Fruit fly (Drosophila melanogaster) whole organism, embryonic: ENCODE results near the gene CG42395.
A peak's percentile ranks its signal among the peaks of the same experiment; 100 is the strongest.

ENCODE experiments used
- Adf1 ChIP-seq: fragments of 200-800 bp; sonication (Bioruptor generic); IDR thresholded peaks from 2 replicates; pipeline ENCODE4 v1.3.6; 2022; ENCODE audit warnings: missing biosample characterization, missing genetic modification characterization
- CG11504 ChIP-seq: fragments of 200-800 bp; sonication (Bioruptor generic); optimal IDR thresholded peaks from 3 replicates; lab custom pipeline; 2019; ENCODE audit warnings: missing biosample characterization, mild to moderate bottlenecking, missing genetic modification characterization, moderate library complexity
- CG12236 ChIP-seq: fragments of 200-800 bp; sonication (Bioruptor generic); optimal IDR thresholded peaks from 2 replicates; lab custom pipeline; 2016; ENCODE audit warnings: missing biosample characterization, missing genetic modification characterization
- CG12299 ChIP-seq: fragments of 200-800 bp; sonication (Bioruptor generic); optimal IDR thresholded peaks from 2 replicates; lab custom pipeline; 2018; ENCODE audit warnings: missing biosample characterization, mild to moderate bottlenecking, missing genetic modification characterization
- CG12769 ChIP-seq: fragments of 200-800 bp; sonication (Bioruptor generic); optimal IDR thresholded peaks from 2 replicates; lab custom pipeline; 2019; ENCODE audit warnings: missing biosample characterization, mild to moderate bottlenecking, missing genetic modification characterization, moderate library complexity
- CG13296 ChIP-seq: fragments of 200-800 bp; sonication (Bioruptor generic); optimal IDR thresholded peaks from 3 replicates; lab custom pipeline; 2018; ENCODE audit warnings: missing biosample characterization, mild to moderate bottlenecking, missing genetic modification characterization
- CG14014 ChIP-seq: fragments of 200-800 bp; sonication (Bioruptor generic); IDR thresholded peaks from 2 replicates; pipeline ENCODE4 v1.3.6; 2022; ENCODE audit warnings: missing biosample characterization, missing genetic modification characterization
- CG1603 ChIP-seq: fragments of 200-800 bp; sonication (Bioruptor generic); optimal IDR thresholded peaks from 2 replicates; lab custom pipeline; 2019; ENCODE audit warnings: missing biosample characterization, mild to moderate bottlenecking, missing genetic modification characterization, moderate library complexity
- CG1647 ChIP-seq: fragments of 200-800 bp; sonication (Bioruptor generic); optimal IDR thresholded peaks from 3 replicates; lab custom pipeline; 2016; ENCODE audit warnings: missing biosample characterization, missing genetic modification characterization
- CG17359 ChIP-seq: fragments of 200-800 bp; sonication (Bioruptor generic); optimal IDR thresholded peaks from 3 replicates; lab custom pipeline; 2018; ENCODE audit warnings: missing biosample characterization, mild to moderate bottlenecking, missing genetic modification characterization, moderate library complexity
- CG2120 ChIP-seq: fragments of 200-800 bp; sonication (Bioruptor generic); optimal IDR thresholded peaks from 3 replicates; lab custom pipeline; 2016; ENCODE audit warnings: missing biosample characterization, missing genetic modification characterization
- CG2202 ChIP-seq: fragments of 200-800 bp; sonication (Bioruptor generic); optimal IDR thresholded peaks from 2 replicates; lab custom pipeline; 2018; ENCODE audit warnings: missing biosample characterization, mild to moderate bottlenecking, missing genetic modification characterization
- CG2678 ChIP-seq: fragments of 200-800 bp; sonication (Bioruptor generic); optimal IDR thresholded peaks from 3 replicates; lab custom pipeline; 2019; ENCODE audit warnings: missing biosample characterization, mild to moderate bottlenecking, missing genetic modification characterization, moderate library complexity
- CG6689 ChIP-seq: fragments of 200-800 bp; sonication (Bioruptor generic); IDR thresholded peaks from 2 replicates; pipeline ENCODE4 v1.3.6; 2022; ENCODE audit warnings: missing biosample characterization, missing genetic modification characterization
- CG7372 ChIP-seq: fragments of 200-800 bp; sonication (Bioruptor generic); IDR thresholded peaks from 2 replicates; pipeline ENCODE4 v1.3.6; 2022; ENCODE audit warnings: missing biosample characterization, missing genetic modification characterization
- CG7556 ChIP-seq: fragments of 200-800 bp; sonication (Bioruptor generic); optimal IDR thresholded peaks from 2 replicates; lab custom pipeline; 2017; ENCODE audit warnings: missing biosample characterization, mild to moderate bottlenecking, missing genetic modification characterization
- CG8944 ChIP-seq: fragments of 200-800 bp; sonication (Bioruptor generic); optimal IDR thresholded peaks from 3 replicates; lab custom pipeline; 2016; ENCODE audit warnings: missing biosample characterization, missing genetic modification characterization
- CG9215 ChIP-seq: fragments of 200-800 bp; sonication (Bioruptor generic); IDR thresholded peaks from 2 replicates; pipeline ENCODE4 v1.3.6; 2022; ENCODE audit warnings: missing biosample characterization, missing genetic modification characterization
- CHES-1-like ChIP-seq: fragments of 200-800 bp; sonication (Bioruptor generic); optimal IDR thresholded peaks from 2 replicates; lab custom pipeline; 2016; ENCODE audit warnings: missing biosample characterization, missing genetic modification characterization
- CTCF ChIP-seq: fragments of 200-800 bp; sonication (Bioruptor generic); optimal IDR thresholded peaks from 2 replicates; lab custom pipeline; 2017; ENCODE audit warnings: missing biosample characterization, mild to moderate bottlenecking, missing genetic modification characterization, moderate library complexity
- D19B ChIP-seq: fragments of 200-800 bp; sonication (Bioruptor generic); optimal IDR thresholded peaks from 2 replicates; lab custom pipeline; 2017; ENCODE audit warnings: missing biosample characterization, mild to moderate bottlenecking, missing genetic modification characterization
- Dbx ChIP-seq: fragments of 200-800 bp; sonication (Bioruptor generic); IDR thresholded peaks from 3 replicates; pipeline ENCODE4 v1.3.6; 2022; ENCODE audit warnings: missing biosample characterization, missing genetic modification characterization
- Ets65A ChIP-seq: fragments of 200-800 bp; sonication (Bioruptor generic); peaks from one replicate; lab custom pipeline; 2016; ENCODE audit warnings: missing biosample characterization, missing genetic modification characterization
- Hr51 ChIP-seq, 2 experiments: fragments of 200-800 bp; sonication (Bioruptor generic); optimal IDR thresholded peaks; 2 replicates in 1 of 2; 3 replicates in 1 of 2; lab custom pipeline; 2016 to 2018; ENCODE audit warnings: missing biosample characterization in 2 of 2, missing genetic modification characterization in 2 of 2, mild to moderate bottlenecking in 1 of 2, moderate library complexity in 1 of 2
- Hr78 ChIP-seq, 2 experiments: fragments of 200-800 bp in 1 of 2; fragments of >200 bp in 1 of 2; sonication (Bioruptor generic) in 1 of 2; optimal IDR thresholded peaks; 2 replicates each; lab custom pipeline; 2017 to 2019; ENCODE audit warnings: missing biosample characterization in 2 of 2, missing genetic modification characterization in 2 of 2, mild to moderate bottlenecking in 1 of 2, moderate library complexity in 1 of 2
- Meics ChIP-seq: fragments of 200-800 bp; sonication (Bioruptor generic); optimal IDR thresholded peaks from 2 replicates; lab custom pipeline; 2017; ENCODE audit warnings: missing biosample characterization, mild to moderate bottlenecking, missing genetic modification characterization
- Mrtf ChIP-seq: fragments of 200-800 bp; sonication (Bioruptor generic); IDR thresholded peaks from 3 replicates; pipeline ENCODE4 v1.3.6; 2022; ENCODE audit warnings: missing biosample characterization, missing genetic modification characterization
- Nf-YC ChIP-seq: fragments of 200-800 bp; optimal IDR thresholded peaks from 3 replicates; lab custom pipeline; 2019; ENCODE audit warnings: missing biosample characterization, mild to moderate bottlenecking, missing genetic modification characterization, moderate library complexity
- Oli ChIP-seq: fragments of 200-800 bp; sonication (Bioruptor generic); optimal IDR thresholded peaks from 2 replicates; lab custom pipeline; 2018; ENCODE audit warnings: missing biosample characterization, mild to moderate bottlenecking, missing genetic modification characterization, moderate library complexity
- TFAM ChIP-seq: fragments of 200-800 bp; sonication (Bioruptor generic); optimal IDR thresholded peaks from 2 replicates; lab custom pipeline; 2017; ENCODE audit warnings: missing biosample characterization, missing genetic modification characterization, inconsistent platforms
- Vsx1 ChIP-seq: fragments of 200-800 bp; sonication (Bioruptor generic); optimal IDR thresholded peaks from 2 replicates; lab custom pipeline; 2017; ENCODE audit warnings: missing biosample characterization, mild to moderate bottlenecking, missing genetic modification characterization, missing genetic modification reagents
- cas ChIP-seq: fragments of 200-800 bp; sonication (Bioruptor generic); IDR thresholded peaks from 2 replicates; pipeline ENCODE4 v1.3.6; 2022; ENCODE audit warnings: missing biosample characterization, missing genetic modification characterization
- gem ChIP-seq: fragments of 200-800 bp; sonication (Bioruptor generic); optimal IDR thresholded peaks from 2 replicates; lab custom pipeline; 2019; ENCODE audit warnings: missing biosample characterization, mild to moderate bottlenecking, missing genetic modification characterization, moderate library complexity
- ham ChIP-seq: fragments of 200-800 bp; sonication (Bioruptor generic); IDR thresholded peaks from 2 replicates; pipeline ENCODE4 v1.3.6; 2022; ENCODE audit warnings: missing biosample characterization, missing genetic modification characterization
- ind ChIP-seq: fragments of 200-800 bp; sonication (Bioruptor generic); optimal IDR thresholded peaks from 3 replicates; lab custom pipeline; 2016; ENCODE audit warnings: missing biosample characterization, missing genetic modification characterization
- lilli ChIP-seq: fragments of 200-800 bp; sonication (Bioruptor generic); optimal IDR thresholded peaks from 3 replicates; lab custom pipeline; 2016; ENCODE audit warnings: missing biosample characterization, missing genetic modification characterization
- lov ChIP-seq, 2 experiments: fragments of 200-800 bp in 1 of 2; fragments of >200 bp in 1 of 2; sonication (Bioruptor generic) in 1 of 2; IDR thresholded peaks in 1 of 2; optimal IDR thresholded peaks in 1 of 2; 2 replicates in 1 of 2; 3 replicates in 1 of 2; pipeline versions ENCODE4 v1.3.6 to Lab custom; 2017 to 2022; ENCODE audit warnings: missing biosample characterization in 1 of 2, missing genetic modification characterization in 1 of 2
- ranshi ChIP-seq: fragments of 200-800 bp; sonication (Bioruptor generic); IDR thresholded peaks from 2 replicates; pipeline ENCODE4 v1.3.6; 2022; ENCODE audit warnings: missing biosample characterization, missing genetic modification characterization
- sens ChIP-seq: fragments of 200-800 bp; sonication (Bioruptor generic); peaks from one replicate; lab custom pipeline; 2016; ENCODE audit warnings: missing biosample characterization, missing genetic modification characterization
- slbo ChIP-seq: fragments of 200-800 bp; sonication (Bioruptor generic); IDR thresholded peaks from 2 replicates; pipeline ENCODE4 v1.3.6; 2022; ENCODE audit warnings: missing biosample characterization, missing genetic modification characterization
- slou ChIP-seq: fragments of 200-800 bp; sonication (Bioruptor generic); optimal IDR thresholded peaks from 3 replicates; lab custom pipeline; 2016; ENCODE audit warnings: missing biosample characterization, missing genetic modification characterization
- sr ChIP-seq: fragments of 200-800 bp; sonication (Bioruptor generic); IDR thresholded peaks from 3 replicates; pipeline ENCODE4 v1.3.6; 2022; ENCODE audit warnings: missing biosample characterization, missing genetic modification characterization
- wor ChIP-seq: fragments of 200-800 bp; sonication (Bioruptor generic); IDR thresholded peaks from 2 replicates; pipeline ENCODE4 v1.3.6; 2022; ENCODE audit warnings: missing biosample characterization, missing genetic modification characterization

The CG42395 gene

dm6 chrX:9531869-9532268 lies 44.2 kb downstream of the CG42395 start (continued):
- no peak for TF ChIP-seq CG12236
- TF ChIP-seq CG14014 (GFP tag; lab: Robert Waterston, UW), result 0 out of 2 replicates have a peak, but pooled peaks have one; percentile 25
- TF ChIP-seq CG9215 (GFP tag; lab: Robert Waterston, UW), result no peak
- peak in 1 of 2 experiments; percentile 30 for TF ChIP-seq Hr51 (GFP tag; optimal IDR thresholded peaks at IDR 0.05; lab: Kevin White, UChicago)
- no peak for TF ChIP-seq Adf1 (GFP tag; lab: Robert Waterston, UW)
- no peak for TF ChIP-seq Mrtf (GFP tag; lab: Robert Waterston, UW)
- peak; percentile 16 for TF ChIP-seq lilli (GFP tag; lab: Kevin White, UChicago)
- peak; percentile 51 for TF ChIP-seq D19B (GFP tag; lab: Kevin White, UChicago)
- TF ChIP-seq gem (tag; lab: Kevin White, UChicago), result peak; percentile 39
- TF ChIP-seq Oli, result no peak
- TF ChIP-seq ind (GFP tag; lab: Kevin White, UChicago), result peak; percentile 12
- TF ChIP-seq CG7372, result no peak
- TF ChIP-seq sens (GFP tag; lab: Kevin White, UChicago), result peak; percentile 63
- no peak for TF ChIP-seq Meics (GFP tag; lab: Kevin White, UChicago)
- TF ChIP-seq CG2120, result peak; percentile 33
- no peak for TF ChIP-seq CG2202
- peak; percentile 22 for TF ChIP-seq CG2678
- TF ChIP-seq ranshi (GFP tag; lab: Robert Waterston, UW), result 0 out of 2 replicates have a peak, but pooled peaks have one; percentile 30
- TF ChIP-seq CG17359 (tag; lab: Kevin White, UChicago), result peak; percentile 11
- no peak for TF ChIP-seq Vsx1 (GFP tag; lab: Kevin White, UChicago)
- no peak for TF ChIP-seq Dbx (GFP tag; lab: Robert Waterston, UW)
- TF ChIP-seq CG13296 (GFP tag; lab: Kevin White, UChicago), result no peak
- no peak for TF ChIP-seq CG12299 (tag; lab: Kevin White, UChicago)
- no peak for TF ChIP-seq sr (GFP tag; lab: Robert Waterston, UW)
- TF ChIP-seq CTCF (GFP tag; lab: Kevin White, UChicago), result no peak
- peak; percentile 25; the same call in 1 of the 2 replicates for TF ChIP-seq CG6689 (GFP tag; lab: Robert Waterston, UW)
- TF ChIP-seq lov (optimal IDR thresholded peaks at IDR 0.05; lab: Kevin White, UChicago), result no peak
- no peak for TF ChIP-seq lov (GFP tag; IDR thresholded peaks at IDR 0.05; lab: Robert Waterston, UW)
- TF ChIP-seq CG1603 (tag; lab: Kevin White, UChicago), result peak; percentile 30
- no peak for TF ChIP-seq cas (GFP tag; lab: Robert Waterston, UW)
- no peak for TF ChIP-seq CG7556 (GFP tag; lab: Kevin White, UChicago)
- peak; percentile 11 for TF ChIP-seq CG12769 (tag; lab: Kevin White, UChicago)
- TF ChIP-seq CG1647 (GFP tag; lab: Kevin White, UChicago), result no peak
- TF ChIP-seq CHES-1-like (GFP tag; lab: Kevin White, UChicago), result no peak
- peak; percentile 91 for TF ChIP-seq Ets65A (GFP tag; lab: Kevin White, UChicago)
- TF ChIP-seq TFAM (GFP tag; lab: Kevin White, UChicago), result no peak
- no peak for TF ChIP-seq Nf-YC (tag; lab: Kevin White, UChicago)
- TF ChIP-seq CG11504 (tag; lab: Kevin White, UChicago), result peak; percentile 43
- TF ChIP-seq slou (GFP tag; lab: Kevin White, UChicago), result no peak
- no peak for TF ChIP-seq wor (GFP tag; lab: Robert Waterston, UW)
- peak; percentile 40 for TF ChIP-seq slbo (GFP tag; lab: Robert Waterston, UW)
- TF ChIP-seq CG8944 (GFP tag; lab: Kevin White, UChicago), result no peak
- TF ChIP-seq Hr78 (GFP tag; optimal IDR thresholded peaks at IDR 0.05; lab: Kevin White, UChicago), result no peak
- TF ChIP-seq ham (GFP tag; lab: Robert Waterston, UW), result no peak
- TF ChIP-seq, all 482 proteins: peak for 24
